Fruit fly (Drosophila melanogaster): Measurements from ENCODE around the gene CG4839.

DNA sequence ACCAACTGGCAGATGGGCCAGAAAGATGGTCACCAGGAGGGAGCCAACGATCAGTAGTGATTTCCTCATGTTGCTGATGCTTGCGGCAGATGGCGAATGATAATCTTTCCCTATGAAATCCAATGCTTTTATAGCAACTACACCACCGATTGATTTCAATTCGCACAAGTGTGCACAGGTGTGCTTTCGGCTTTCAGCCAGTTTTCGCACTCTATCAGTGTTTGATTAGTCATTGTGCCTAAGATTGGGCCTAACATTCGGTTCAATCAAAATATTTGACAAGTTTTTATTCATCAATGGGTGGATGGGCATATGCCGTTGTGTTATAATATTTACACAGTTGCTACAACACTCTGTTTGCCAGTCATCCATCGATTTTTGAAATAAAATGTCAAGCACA, 21.9 kb upstream of the CG4839 start, which contains the start of gene CG13135:
- TF ChIP-seq net (GFP tag; optimal IDR thresholded peaks at IDR 0.05) (no peak), Sox102F (GFP tag; optimal IDR thresholded peaks at IDR 0.05) (no peak), OdsH (GFP tag; optimal IDR thresholded peaks at IDR 0.05) (no peak), CG1621 (tag; optimal IDR thresholded peaks at IDR 0.05) (no peak), ss (GFP tag; optimal IDR thresholded peaks at IDR 0.05) (no peak), cyc (GFP tag; optimal IDR thresholded peaks at IDR 0.05) (no peak), Hr38 (GFP tag; optimal IDR thresholded peaks at IDR 0.05) (no peak), CG32006 (GFP tag; optimal IDR thresholded peaks at IDR 0.05) (no peak), CG6854 (GFP tag; optimal IDR thresholded peaks at IDR 0.05) (no peak), Hr39 (GFP tag; optimal IDR thresholded peaks at IDR 0.05) (no peak), CG10669 (GFP tag; optimal IDR thresholded peaks at IDR 0.05) (no peak), Smox (GFP tag; optimal IDR thresholded peaks at IDR 0.05) (no peak), Gug (GFP tag; IDR thresholded peaks at IDR 0.05) (no peak)

Data from whole organism, prepupa.